Worm (Caenorhabditis elegans): ENCODE data around the gene C52E4.7.
A peak's percentile ranks its signal among the peaks of the same experiment; 100 is the strongest.

The C52E4.7 gene

DNA sequence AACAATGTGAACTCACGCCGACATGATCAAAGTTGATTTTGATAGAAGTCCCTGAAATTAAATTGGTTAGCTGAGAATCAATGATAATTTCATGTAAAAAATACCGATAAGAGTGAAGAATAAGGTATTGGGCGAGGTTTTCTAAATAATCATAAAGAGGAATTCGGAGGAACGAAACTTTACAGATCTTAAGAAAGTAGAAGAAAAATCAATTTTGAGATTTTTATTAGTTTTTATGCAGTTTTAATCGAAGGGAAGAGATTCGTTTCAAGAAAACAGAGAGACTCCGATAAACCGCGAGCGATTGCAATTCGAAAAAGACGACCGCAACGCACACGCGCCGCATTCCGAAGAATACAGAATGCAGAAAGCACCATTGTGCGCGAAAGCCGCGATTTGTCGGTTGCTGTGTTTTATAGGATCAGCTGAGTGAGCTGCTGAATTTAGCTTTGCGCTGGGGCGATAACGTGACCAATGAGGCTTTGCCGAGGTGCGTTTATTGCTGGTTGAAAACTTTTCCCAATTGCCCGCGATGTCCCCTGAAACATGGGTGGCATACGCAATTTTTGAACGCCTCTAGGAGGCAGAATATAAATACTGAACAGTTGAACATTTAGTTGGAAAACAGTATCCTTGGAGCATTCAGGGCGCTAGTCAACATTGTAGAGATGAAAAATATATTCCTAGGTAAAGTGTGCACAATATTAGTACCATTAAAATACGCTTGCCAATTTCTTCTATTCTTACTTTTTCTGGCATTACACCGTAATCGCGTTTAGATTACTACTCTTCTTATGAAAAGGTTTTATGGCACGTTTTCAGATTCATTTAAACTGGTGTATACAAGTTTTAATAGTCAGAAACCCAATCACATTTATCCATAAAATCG, 14.2 kb upstream of the C52E4.7 start, which contains the start of gene snr-4:
Gene snr-4, minus strand, starts transcription at position 51 of the 889 bp plus-strand sequence.
- peak; percentile 75; the same call in 1 of the 2 replicates for TF ChIP-seq ztf-23 (GFP tag; IDR thresholded peaks at IDR 0.05)
- no peak for TF ChIP-seq T22C8.4 (GFP tag; IDR thresholded peaks at IDR 0.05)
- TF ChIP-seq ref-1 (GFP tag; conservative IDR thresholded peaks at IDR 0.05), result peak; percentile 41; the same call in 1 of the 2 replicates
- no peak for TF ChIP-seq klf-2 (GFP tag; conservative IDR thresholded peaks at IDR 0.05)
- no peak for TF ChIP-seq med-1 (GFP tag; optimal IDR thresholded peaks at IDR 0.05; ENCODE audit: insufficient read depth)
- peak; percentile 87 for TF ChIP-seq flt-1 (GFP tag; IDR thresholded peaks at IDR 0.05)
- peak; percentile 94 for TF ChIP-seq ztf-29 (GFP tag; IDR thresholded peaks at IDR 0.05)
- TF ChIP-seq tab-1 (GFP tag; IDR thresholded peaks at IDR 0.05), result 0 out of 2 replicates have a peak, but pooled peaks have one; percentile 72
- TF ChIP-seq cog-1 (tag; optimal IDR thresholded peaks at IDR 0.05), result peak; percentile 28

DNA sequence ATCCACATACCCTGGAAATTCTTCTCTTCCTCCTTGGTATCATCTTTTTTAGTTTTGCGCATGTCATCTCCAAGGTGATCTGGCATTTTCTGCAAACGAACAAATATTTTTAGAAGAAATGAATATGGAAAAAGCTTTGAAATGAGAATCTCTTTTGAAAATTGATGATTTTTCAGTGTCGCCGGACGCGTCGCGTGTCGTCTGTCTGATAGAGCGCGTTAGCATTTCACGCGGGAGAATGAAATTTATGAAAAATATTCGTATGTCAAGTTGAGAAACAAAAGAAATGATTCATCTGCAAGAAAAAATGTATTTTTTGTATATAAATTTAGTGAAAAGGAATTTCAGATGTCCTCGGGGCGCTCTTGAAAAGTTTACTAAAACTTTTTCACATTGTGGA, 11.8 kb upstream of the C52E4.7 start, which contains the start of gene rpt-1:
Gene rpt-1, minus strand, starts transcription at position 89 of the 400 bp plus-strand sequence.
- TF ChIP-seq klf-2 (GFP tag; conservative IDR thresholded peaks at IDR 0.05), result no peak
- TF ChIP-seq ztf-29 (GFP tag; IDR thresholded peaks at IDR 0.05), result no peak
- TF ChIP-seq tab-1 (GFP tag; IDR thresholded peaks at IDR 0.05), result no peak
- TF ChIP-seq ref-1 (GFP tag; conservative IDR thresholded peaks at IDR 0.05), result no peak
- no peak for TF ChIP-seq cog-1 (tag; optimal IDR thresholded peaks at IDR 0.05)
- no peak for TF ChIP-seq med-1 (GFP tag; optimal IDR thresholded peaks at IDR 0.05; ENCODE audit: insufficient read depth)
- TF ChIP-seq flt-1 (GFP tag; IDR thresholded peaks at IDR 0.05), result 0 out of 2 replicates have a peak, but pooled peaks have one; percentile 26
- no peak for TF ChIP-seq ztf-23 (GFP tag; IDR thresholded peaks at IDR 0.05)

DNA sequence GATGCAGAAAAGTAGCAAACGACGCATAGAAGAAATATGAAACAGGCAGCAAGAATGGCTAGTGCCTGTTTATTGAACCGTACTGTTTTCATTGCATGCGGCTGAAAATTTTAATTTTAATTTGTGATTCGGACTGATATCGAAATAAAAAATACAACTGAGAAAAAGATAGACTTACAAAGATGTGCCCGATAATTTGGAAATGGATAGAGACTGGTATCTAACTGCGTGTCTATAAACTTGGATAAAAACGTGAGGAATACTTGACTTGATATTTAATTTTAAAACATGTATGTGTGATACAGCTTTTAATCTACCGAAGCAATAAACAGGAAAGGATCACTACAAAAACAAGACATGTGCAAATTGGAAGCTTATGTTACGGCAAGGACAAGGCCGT, 8.7 kb upstream of the C52E4.7 start, which contains the start of gene mans-2:
Gene mans-2, minus strand, starts transcription at position 101 of the 400 bp plus-strand sequence.
- no peak for TF ChIP-seq med-1 (GFP tag; optimal IDR thresholded peaks at IDR 0.05; ENCODE audit: insufficient read depth)
- no peak for TF ChIP-seq ztf-29 (GFP tag; IDR thresholded peaks at IDR 0.05)
- TF ChIP-seq ztf-23 (GFP tag; IDR thresholded peaks at IDR 0.05), result no peak
- TF ChIP-seq cog-1 (tag; optimal IDR thresholded peaks at IDR 0.05), result no peak
- TF ChIP-seq ref-1 (GFP tag; conservative IDR thresholded peaks at IDR 0.05), result no peak
- no peak for TF ChIP-seq flt-1 (GFP tag; IDR thresholded peaks at IDR 0.05)
- no peak for TF ChIP-seq klf-2 (GFP tag; conservative IDR thresholded peaks at IDR 0.05)
- TF ChIP-seq tab-1 (GFP tag; IDR thresholded peaks at IDR 0.05), result no peak

DNA sequence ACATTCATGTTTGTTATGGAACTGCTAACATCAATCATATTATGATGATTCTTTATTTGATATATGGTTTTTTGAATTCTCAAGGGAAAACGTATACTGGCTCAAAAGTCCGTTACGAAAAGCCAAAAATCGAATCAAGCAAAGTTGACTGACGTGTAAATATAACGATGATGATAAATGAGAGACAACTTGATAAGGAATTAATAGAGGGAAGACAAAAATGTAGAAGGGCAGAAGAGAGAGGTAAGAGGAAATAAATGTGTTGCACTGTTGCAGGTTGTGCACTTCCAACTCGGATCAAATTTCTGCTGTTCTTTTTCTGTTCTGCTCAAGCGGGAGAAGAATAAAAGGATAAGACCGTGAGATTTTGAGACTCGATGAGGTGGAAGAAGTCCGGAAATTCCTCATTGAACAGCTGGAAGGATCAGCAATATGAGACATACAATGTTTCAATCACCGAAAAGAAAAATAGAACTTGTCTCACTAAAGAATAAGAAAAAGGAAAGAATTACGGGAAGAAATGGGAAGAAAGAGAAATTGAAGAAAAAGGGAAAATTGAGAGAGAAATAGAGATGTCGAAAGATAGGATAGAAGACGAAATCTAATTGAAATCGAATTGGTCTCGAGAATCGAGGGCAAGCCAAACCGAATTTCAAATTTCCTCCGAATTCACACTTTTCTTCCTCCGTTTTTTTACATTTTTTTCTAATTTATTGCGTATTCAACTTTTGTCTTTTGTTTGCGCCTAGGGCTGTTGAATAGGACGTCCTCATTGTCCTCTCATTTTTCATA, 7.8 kb upstream of the C52E4.7 start:
- TF ChIP-seq ref-1 (GFP tag; conservative IDR thresholded peaks at IDR 0.05), result no peak
- no peak for TF ChIP-seq T22C8.4 (GFP tag; IDR thresholded peaks at IDR 0.05)
- no peak for TF ChIP-seq tab-1 (GFP tag; IDR thresholded peaks at IDR 0.05)
- TF ChIP-seq klf-2 (GFP tag; conservative IDR thresholded peaks at IDR 0.05), result no peak
- no peak for TF ChIP-seq cog-1 (tag; optimal IDR thresholded peaks at IDR 0.05)
- no peak for TF ChIP-seq ztf-29 (GFP tag; IDR thresholded peaks at IDR 0.05)
- TF ChIP-seq ztf-23 (GFP tag; IDR thresholded peaks at IDR 0.05), result no peak
- TF ChIP-seq med-1 (GFP tag; optimal IDR thresholded peaks at IDR 0.05; ENCODE audit: insufficient read depth), result no peak
- no peak for TF ChIP-seq flt-1 (GFP tag; IDR thresholded peaks at IDR 0.05)

DNA sequence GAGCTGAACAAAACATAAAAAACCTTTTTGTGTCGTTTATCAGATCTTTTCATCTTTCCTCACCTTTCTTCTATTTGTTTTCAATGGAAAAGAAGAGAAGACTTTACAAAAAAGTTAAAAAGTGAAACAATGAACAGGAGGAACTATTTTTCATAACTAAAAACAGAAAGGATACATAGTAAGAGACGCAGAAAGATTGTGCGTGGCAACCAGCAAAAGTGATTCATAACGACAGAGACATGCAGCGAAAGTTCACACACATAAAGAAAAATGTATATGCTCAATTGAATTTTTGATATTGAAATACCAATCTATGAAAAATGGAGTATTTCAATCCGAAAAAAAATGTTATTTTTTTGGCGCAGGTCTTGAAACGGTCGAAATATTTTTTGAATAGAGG, 4.2 kb upstream of the C52E4.7 start:
- TF ChIP-seq med-1 (GFP tag; optimal IDR thresholded peaks at IDR 0.05; ENCODE audit: insufficient read depth) (no peak), ref-1 (GFP tag; conservative IDR thresholded peaks at IDR 0.05) (no peak), klf-2 (GFP tag; conservative IDR thresholded peaks at IDR 0.05) (no peak), flt-1 (GFP tag; IDR thresholded peaks at IDR 0.05) (no peak), ztf-29 (GFP tag; IDR thresholded peaks at IDR 0.05) (no peak), T22C8.4 (GFP tag; IDR thresholded peaks at IDR 0.05) (no peak), ztf-23 (GFP tag; IDR thresholded peaks at IDR 0.05) (no peak), tab-1 (GFP tag; IDR thresholded peaks at IDR 0.05) (no peak)

DNA sequence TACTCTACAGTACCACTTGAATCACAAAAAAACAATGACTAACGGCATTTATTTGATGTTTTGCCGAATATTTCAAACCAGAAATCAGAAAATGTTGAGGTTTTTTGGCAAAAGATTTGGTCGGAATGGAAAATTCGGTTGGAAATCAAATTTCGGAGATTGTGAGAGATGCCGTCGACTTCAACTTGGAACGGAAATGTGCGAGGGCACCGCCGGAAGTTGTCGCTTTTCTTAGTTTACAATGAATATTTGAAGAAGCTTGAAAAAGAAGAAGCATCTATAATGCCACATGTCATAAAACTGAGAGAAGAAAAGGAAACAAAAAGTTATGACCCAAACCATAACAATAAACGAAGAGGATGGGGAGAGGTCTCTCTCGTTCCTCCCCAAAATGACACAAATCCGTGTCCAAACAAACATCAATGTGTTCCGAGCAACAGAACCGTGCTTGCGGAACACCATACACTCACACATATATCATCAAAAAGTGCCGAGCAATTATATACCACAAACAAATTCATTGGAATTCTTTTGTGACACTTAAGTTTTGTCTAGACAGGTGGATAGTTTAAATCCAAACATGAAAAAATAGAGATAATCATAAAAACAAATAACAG, 3.5 kb upstream of the C52E4.7 start:
- TF ChIP-seq ztf-23 (GFP tag; IDR thresholded peaks at IDR 0.05), result no peak

DNA sequence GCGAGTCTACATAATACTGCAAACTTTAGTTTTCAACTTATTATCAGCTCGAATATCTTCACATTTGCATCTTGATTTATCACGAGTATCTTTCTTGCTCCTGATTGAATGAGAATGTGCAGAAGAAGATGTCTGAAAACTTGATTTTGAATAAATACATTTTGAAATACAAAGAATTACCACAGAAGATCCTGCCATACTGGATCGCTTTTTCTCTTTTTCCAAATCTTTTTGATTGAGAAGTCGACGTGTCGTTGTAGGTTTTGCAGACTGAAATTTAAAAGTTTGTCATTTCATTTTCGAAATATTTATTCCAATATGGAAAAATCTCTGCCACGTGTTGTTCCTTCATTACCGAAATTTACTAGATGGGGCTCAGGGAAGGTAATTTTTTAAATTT, 1.8 kb downstream of the C52E4.7 start, which contains the start of gene C52E4.12:
Gene C52E4.12, plus strand, starts transcription at position 301 of the 400 bp plus-strand sequence.
- TF ChIP-seq med-1 (GFP tag; optimal IDR thresholded peaks at IDR 0.05; ENCODE audit: insufficient read depth), result no peak
- TF ChIP-seq ref-1 (GFP tag; conservative IDR thresholded peaks at IDR 0.05), result no peak
- TF ChIP-seq flt-1 (GFP tag; IDR thresholded peaks at IDR 0.05), result no peak
- TF ChIP-seq cog-1 (tag; optimal IDR thresholded peaks at IDR 0.05), result no peak
- no peak for TF ChIP-seq ztf-29 (GFP tag; IDR thresholded peaks at IDR 0.05)
- no peak for TF ChIP-seq klf-2 (GFP tag; conservative IDR thresholded peaks at IDR 0.05)
- TF ChIP-seq T22C8.4 (GFP tag; IDR thresholded peaks at IDR 0.05), result no peak
- no peak for TF ChIP-seq ztf-23 (GFP tag; IDR thresholded peaks at IDR 0.05)

DNA sequence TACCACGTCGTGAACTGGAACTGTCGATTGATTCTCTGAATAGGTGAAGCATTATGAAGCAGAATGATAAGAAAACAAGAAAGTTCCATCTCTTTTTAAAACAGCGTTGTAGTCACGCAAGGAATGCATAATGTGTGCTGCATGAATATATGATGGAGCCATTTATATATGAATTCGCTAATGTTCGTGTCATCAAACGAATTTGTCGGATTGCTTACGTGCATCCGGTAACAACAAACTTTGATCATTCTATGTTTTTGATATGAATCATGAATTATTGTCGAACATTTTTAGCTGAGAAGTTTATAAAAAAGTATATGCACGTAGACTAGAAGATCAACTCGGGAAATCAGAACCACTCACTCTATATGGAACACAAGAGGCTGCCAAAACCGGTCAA, 3.3 kb downstream of the C52E4.7 start:
- TF ChIP-seq klf-2 (GFP tag; conservative IDR thresholded peaks at IDR 0.05) (no peak), flt-1 (GFP tag; IDR thresholded peaks at IDR 0.05) (no peak), ztf-29 (GFP tag; IDR thresholded peaks at IDR 0.05) (no peak), med-1 (GFP tag; optimal IDR thresholded peaks at IDR 0.05; ENCODE audit: insufficient read depth) (no peak), T22C8.4 (GFP tag; IDR thresholded peaks at IDR 0.05) (no peak), tab-1 (GFP tag; IDR thresholded peaks at IDR 0.05) (no peak), ref-1 (GFP tag; conservative IDR thresholded peaks at IDR 0.05) (no peak), cog-1 (tag; optimal IDR thresholded peaks at IDR 0.05) (no peak), ztf-23 (GFP tag; IDR thresholded peaks at IDR 0.05) (no peak)
